Fruit fly (Drosophila melanogaster) whole organism, embryonic: Measurements from ENCODE around the gene udt.

ENCODE experiments used
- Adf1 ChIP-seq: fragments of 200-800 bp; sonication (Bioruptor generic); IDR thresholded peaks from 2 replicates; pipeline ENCODE4 v1.3.6; 2022; ENCODE audit warnings: missing biosample characterization, missing genetic modification characterization
- Antp ChIP-seq: fragments of 200-800 bp; sonication (Bioruptor generic); optimal IDR thresholded peaks from 3 replicates; lab custom pipeline; 2016; ENCODE audit warnings: missing biosample characterization, missing genetic modification characterization
- Atf3 ChIP-seq: fragments of 200-800 bp; sonication (Bioruptor generic); optimal IDR thresholded peaks from 3 replicates; lab custom pipeline; 2016; ENCODE audit warnings: missing biosample characterization, missing genetic modification characterization
- Bdp1 ChIP-seq: fragments of 200-800 bp; sonication (Bioruptor generic); optimal IDR thresholded peaks from 3 replicates; lab custom pipeline; 2016; ENCODE audit warnings: missing biosample characterization, missing genetic modification characterization
- CG10274 ChIP-seq: fragments of 200-800 bp; sonication (Bioruptor generic); optimal IDR thresholded peaks from 3 replicates; lab custom pipeline; 2017; ENCODE audit warnings: missing biosample characterization, mild to moderate bottlenecking, missing genetic modification characterization
- CG10321 ChIP-seq: fragments of 200-800 bp; sonication (Bioruptor generic); IDR thresholded peaks from 2 replicates; pipeline ENCODE4 v1.3.6; 2022; ENCODE audit warnings: missing biosample characterization, missing genetic modification characterization
- CG10462 ChIP-seq: fragments of 200-800 bp; sonication (Bioruptor generic); optimal IDR thresholded peaks from 2 replicates; lab custom pipeline; 2016; ENCODE audit warnings: missing biosample characterization, missing genetic modification characterization
- CG11085 ChIP-seq: fragments of 200-800 bp; sonication (Bioruptor generic); IDR thresholded peaks from 2 replicates; pipeline ENCODE4 v1.3.6; 2022; ENCODE audit warnings: missing biosample characterization, missing genetic modification characterization
- CG11247 ChIP-seq: fragments of 200-800 bp; sonication (Bioruptor generic); IDR thresholded peaks from 2 replicates; pipeline ENCODE4 v1.3.6; 2022; ENCODE audit warnings: missing biosample characterization, missing genetic modification characterization
- CG11723 ChIP-seq: fragments of 200-800 bp; sonication (Bioruptor generic); optimal IDR thresholded peaks from 2 replicates; lab custom pipeline; 2017; ENCODE audit warnings: missing biosample characterization, mild to moderate bottlenecking, missing genetic modification characterization
- CG12155 ChIP-seq: fragments of 200-800 bp; sonication (Bioruptor generic); optimal IDR thresholded peaks from 3 replicates; lab custom pipeline; 2016; ENCODE audit warnings: missing biosample characterization, missing genetic modification characterization
- CG12659 ChIP-seq: fragments of 200-800 bp; sonication (Bioruptor generic); optimal IDR thresholded peaks from 3 replicates; lab custom pipeline; 2017; ENCODE audit warnings: mild to moderate bottlenecking, missing biosample characterization, missing genetic modification reagents, missing genetic modification characterization
- CG13424 ChIP-seq: fragments of 200-800 bp; sonication (Bioruptor generic); optimal IDR thresholded peaks from 2 replicates; lab custom pipeline; 2019; ENCODE audit warnings: missing biosample characterization, mild to moderate bottlenecking, missing genetic modification characterization, moderate library complexity
- CG13775 ChIP-seq: fragments of 200-800 bp; sonication (Bioruptor generic); optimal IDR thresholded peaks from 3 replicates; lab custom pipeline; 2017; ENCODE audit warnings: missing biosample characterization, mild to moderate bottlenecking, missing genetic modification characterization
- CG14710 ChIP-seq: fragments of 200-800 bp; sonication (Bioruptor generic); optimal IDR thresholded peaks from 3 replicates; lab custom pipeline; 2019; ENCODE audit warnings: missing biosample characterization, mild to moderate bottlenecking, missing genetic modification characterization, moderate library complexity
- CG1529 ChIP-seq: fragments of 200-800 bp; sonication (Bioruptor generic); optimal IDR thresholded peaks from 3 replicates; lab custom pipeline; 2018; ENCODE audit warnings: missing biosample characterization, missing genetic modification characterization
- CG17829 ChIP-seq: fragments of 200-800 bp; optimal IDR thresholded peaks from 2 replicates; lab custom pipeline; 2019; ENCODE audit warnings: missing biosample characterization, mild to moderate bottlenecking, missing genetic modification characterization, moderate library complexity
- CG17912 ChIP-seq: fragments of 200-800 bp; sonication (Bioruptor generic); optimal IDR thresholded peaks from 2 replicates; lab custom pipeline; 2018; ENCODE audit warnings: missing biosample characterization, mild to moderate bottlenecking, missing genetic modification characterization
- CG1792 ChIP-seq: fragments of 200-800 bp; sonication (Bioruptor generic); optimal IDR thresholded peaks from 2 replicates; lab custom pipeline; 2016; ENCODE audit warnings: missing biosample characterization, missing genetic modification characterization
- CG1832 ChIP-seq: fragments of 200-800 bp; sonication (Bioruptor generic); optimal IDR thresholded peaks from 2 replicates; lab custom pipeline; 2017; ENCODE audit warnings: missing biosample characterization, mild to moderate bottlenecking, missing genetic modification characterization, inconsistent platforms
- CG31388 ChIP-seq: fragments of 200-800 bp; sonication (Bioruptor generic); optimal IDR thresholded peaks from 2 replicates; lab custom pipeline; 2016; ENCODE audit warnings: missing biosample characterization, missing genetic modification characterization
- CG5180 ChIP-seq: fragments of 200-800 bp; sonication (Bioruptor generic); optimal IDR thresholded peaks from 3 replicates; lab custom pipeline; 2017; ENCODE audit warnings: missing biosample characterization, missing genetic modification characterization, mild to moderate bottlenecking, moderate library complexity, missing genetic modification reagents
- CG6254 ChIP-seq: fragments of 200-800 bp; sonication (Bioruptor generic); optimal IDR thresholded peaks from 3 replicates; lab custom pipeline; 2017; ENCODE audit warnings: mild to moderate bottlenecking, missing biosample characterization, missing genetic modification reagents, missing genetic modification characterization
- CG6791 ChIP-seq: fragments of 200-800 bp; sonication (Bioruptor generic); IDR thresholded peaks from 3 replicates; pipeline ENCODE4 v1.3.6; 2022; ENCODE audit warnings: missing biosample characterization, missing genetic modification characterization; ENCODE audit not compliant: partially characterized antibody
- CG8359 ChIP-seq: fragments of 200-800 bp; sonication (Bioruptor generic); optimal IDR thresholded peaks from 2 replicates; lab custom pipeline; 2017; ENCODE audit warnings: missing biosample characterization, mild to moderate bottlenecking, missing genetic modification characterization, borderline replicate concordance
- D ChIP-seq, 2 experiments: fragments of 200-800 bp in 1 of 2; fragments of >200 bp in 1 of 2; sonication (Bioruptor generic) in 1 of 2; optimal IDR thresholded peaks; 2 replicates in 1 of 2; 3 replicates in 1 of 2; lab custom pipeline; 2017; ENCODE audit warnings: mild to moderate bottlenecking in 1 of 2, missing biosample characterization in 1 of 2, missing genetic modification characterization in 1 of 2, missing genetic modification reagents in 1 of 2
- Dp ChIP-seq: fragments of 200-800 bp; sonication (Bioruptor generic); optimal IDR thresholded peaks from 2 replicates; lab custom pipeline; 2018; ENCODE audit warnings: missing biosample characterization, mild to moderate bottlenecking, missing genetic modification characterization, moderate library complexity
- Ets65A ChIP-seq: fragments of 200-800 bp; sonication (Bioruptor generic); peaks from one replicate; lab custom pipeline; 2016; ENCODE audit warnings: missing biosample characterization, missing genetic modification characterization
- H2.0 ChIP-seq: fragments of 200-800 bp; sonication (Bioruptor generic); IDR thresholded peaks from 2 replicates; pipeline ENCODE4 v1.3.6; 2022; ENCODE audit warnings: missing biosample characterization, missing genetic modification characterization
- MTF-1 ChIP-seq: fragments of 200-800 bp; sonication (Bioruptor generic); optimal IDR thresholded peaks from 2 replicates; lab custom pipeline; 2018; ENCODE audit warnings: missing biosample characterization, mild to moderate bottlenecking, missing genetic modification characterization, borderline replicate concordance
- NC2β ChIP-seq: fragments of 200-800 bp; sonication (Bioruptor generic); optimal IDR thresholded peaks from 2 replicates; lab custom pipeline; 2016; ENCODE audit warnings: missing biosample characterization, missing genetic modification characterization
- NFAT ChIP-seq: fragments of 200-800 bp; sonication (Bioruptor generic); IDR thresholded peaks from 2 replicates; pipeline ENCODE4 v1.3.6; 2022; ENCODE audit warnings: missing biosample characterization, missing genetic modification characterization
- Ravus ChIP-seq: fragments of 200-800 bp; sonication (Bioruptor generic); IDR thresholded peaks from 2 replicates; pipeline ENCODE4 v1.3.6; 2022; ENCODE audit warnings: missing biosample characterization, missing genetic modification characterization
- Sry-β ChIP-seq: fragments of 200-800 bp; sonication (Bioruptor generic); optimal IDR thresholded peaks from 2 replicates; lab custom pipeline; 2018; ENCODE audit warnings: missing biosample characterization, mild to moderate bottlenecking, missing genetic modification characterization, moderate library complexity
- Xbp1 ChIP-seq: fragments of 200-800 bp; sonication (Bioruptor generic); optimal IDR thresholded peaks from 3 replicates; lab custom pipeline; 2016; ENCODE audit warnings: missing biosample characterization, mild to moderate bottlenecking, missing genetic modification characterization
- ase ChIP-seq: fragments of 200-800 bp; sonication (Bioruptor generic); IDR thresholded peaks from 3 replicates; pipeline ENCODE4 v1.3.6; 2022; ENCODE audit warnings: missing biosample characterization, missing genetic modification characterization
- caup ChIP-seq: fragments of 200-800 bp; sonication (Bioruptor generic); optimal IDR thresholded peaks from 3 replicates; lab custom pipeline; 2017; ENCODE audit warnings: missing biosample characterization, mild to moderate bottlenecking, missing genetic modification characterization, moderate library complexity; ENCODE audit not compliant: severe bottlenecking
- ci ChIP-seq: fragments of 200-800 bp; sonication (Bioruptor generic); IDR thresholded peaks from 3 replicates; pipeline ENCODE4 v1.3.6; 2022; ENCODE audit warnings: missing biosample characterization, missing genetic modification characterization
- gem ChIP-seq: fragments of 200-800 bp; sonication (Bioruptor generic); optimal IDR thresholded peaks from 2 replicates; lab custom pipeline; 2019; ENCODE audit warnings: missing biosample characterization, mild to moderate bottlenecking, missing genetic modification characterization, moderate library complexity
- jing ChIP-seq: fragments of 200-800 bp; sonication (Bioruptor generic); optimal IDR thresholded peaks from 2 replicates; lab custom pipeline; 2018; ENCODE audit warnings: missing biosample characterization, mild to moderate bottlenecking, missing genetic modification characterization
- kay ChIP-seq: fragments of 200-800 bp; sonication (Bioruptor generic); optimal IDR thresholded peaks from 2 replicates; lab custom pipeline; 2016; ENCODE audit warnings: missing biosample characterization, missing genetic modification characterization
- klu ChIP-seq: fragments of 200-800 bp; sonication (Bioruptor generic); IDR thresholded peaks from 2 replicates; pipeline ENCODE4 v1.3.6; 2022; ENCODE audit warnings: missing biosample characterization, missing genetic modification characterization
- kni ChIP-seq: fragments of 200-800 bp; sonication (Bioruptor generic); optimal IDR thresholded peaks from 3 replicates; lab custom pipeline; 2017; ENCODE audit warnings: mild to moderate bottlenecking, missing biosample characterization, missing genetic modification reagents, missing genetic modification characterization
- lbe ChIP-seq: fragments of 200-800 bp; sonication (Bioruptor generic); optimal IDR thresholded peaks from 2 replicates; lab custom pipeline; 2016; ENCODE audit warnings: missing biosample characterization, mild to moderate bottlenecking, missing genetic modification characterization
- lmd ChIP-seq: fragments of 200-800 bp; sonication (Bioruptor generic); IDR thresholded peaks from 2 replicates; pipeline ENCODE4 v1.3.6; 2022; ENCODE audit warnings: missing biosample characterization, missing genetic modification characterization
- nau ChIP-seq: fragments of 200-800 bp; sonication (Bioruptor generic); optimal IDR thresholded peaks from 3 replicates; lab custom pipeline; 2017; ENCODE audit warnings: missing biosample characterization, mild to moderate bottlenecking, missing genetic modification characterization, missing genetic modification reagents
- phol ChIP-seq: fragments of 200-800 bp; sonication (Bioruptor generic); optimal IDR thresholded peaks from 3 replicates; lab custom pipeline; 2018; ENCODE audit warnings: missing biosample characterization, mild to moderate bottlenecking, missing genetic modification characterization, moderate library complexity
- sd ChIP-seq: fragments of 200-800 bp; sonication (Bioruptor generic); optimal IDR thresholded peaks from 3 replicates; lab custom pipeline; 2018; ENCODE audit warnings: missing biosample characterization, mild to moderate bottlenecking, missing genetic modification characterization, moderate library complexity

udt gene

dm6 chr3R:23729632-23730471, 33.2 kb downstream of the udt start (continued):
- TF ChIP-seq nau (GFP tag; lab: Kevin White, UChicago) (no peak), CG6791 (peak; percentile 88; the same call in 2 of the 3 replicates), caup (GFP tag; lab: Kevin White, UChicago) (no peak), CG13775 (GFP tag; lab: Kevin White, UChicago) (no peak), CG17829 (tag; lab: Kevin White, UChicago) (peak; percentile 9), Dp (GFP tag; lab: Kevin White, UChicago) (no peak), Atf3 (no peak), CG11723 (GFP tag; lab: Kevin White, UChicago) (no peak), CG1792 (GFP tag; lab: Kevin White, UChicago) (no peak), CG11085 (GFP tag; lab: Robert Waterston, UW) (no peak), CG1529 (GFP tag; lab: Kevin White, UChicago) (no peak), CG10274 (GFP tag; lab: Kevin White, UChicago) (no peak), lbe (GFP tag; lab: Kevin White, UChicago) (no peak), CG11247 (GFP tag; lab: Robert Waterston, UW) (no peak), CG14710 (tag; lab: Kevin White, UChicago) (peak; percentile 21), NFAT (GFP tag; lab: Robert Waterston, UW) (0 out of 2 replicates have a peak, but pooled peaks have one; percentile 11), CG13424 (peak; percentile 17), CG6254 (GFP tag; lab: Kevin White, UChicago) (peak; percentile 31), Bdp1 (peak; percentile 99), Ets65A (GFP tag; lab: Kevin White, UChicago) (no peak), CG10462 (GFP tag; lab: Kevin White, UChicago) (no peak), kni (peak; percentile 65), sd (tag; lab: Kevin White, UChicago) (peak; percentile 92), ci (GFP tag; lab: Robert Waterston, UW) (peak; percentile 63; the same call in 2 of the 3 replicates), Adf1 (GFP tag; lab: Robert Waterston, UW) (no peak), CG31388 (GFP tag; lab: Kevin White, UChicago) (no peak), Ravus (GFP tag; lab: Robert Waterston, UW) (no peak), CG8359 (GFP tag; lab: Kevin White, UChicago) (no peak), Antp (GFP tag; lab: Kevin White, UChicago) (no peak), phol (tag; lab: Kevin White, UChicago) (no peak), CG1832 (GFP tag; lab: Kevin White, UChicago) (no peak), Xbp1 (GFP tag; lab: Kevin White, UChicago) (no peak), CG17912 (GFP tag; lab: Kevin White, UChicago) (no peak), Sry-β (no peak), CG12659 (GFP tag; lab: Kevin White, UChicago) (no peak), CG5180 (peak; percentile 42), klu (peak; percentile 30; the same call in 1 of the 2 replicates), D (optimal IDR thresholded peaks at IDR 0.05; lab: Kevin White, UChicago) (no peak), D (GFP tag; optimal IDR thresholded peaks at IDR 0.05; lab: Kevin White, UChicago) (no peak), MTF-1 (GFP tag; lab: Kevin White, UChicago) (no peak), NC2β (GFP tag; lab: Kevin White, UChicago) (no peak), ase (GFP tag; lab: Robert Waterston, UW) (no peak), jing (no peak), CG12155 (GFP tag; lab: Kevin White, UChicago) (no peak), CG10321 (GFP tag; lab: Robert Waterston, UW) (no peak), kay (GFP tag; lab: Kevin White, UChicago) (no peak), gem (tag; lab: Kevin White, UChicago) (no peak), H2.0 (GFP tag; lab: Robert Waterston, UW) (no peak), lmd (GFP tag; lab: Robert Waterston, UW) (no peak)
